Fruit fly (Drosophila melanogaster): Measurements from ENCODE around the gene msl-1.

msl-1 gene

DNA sequence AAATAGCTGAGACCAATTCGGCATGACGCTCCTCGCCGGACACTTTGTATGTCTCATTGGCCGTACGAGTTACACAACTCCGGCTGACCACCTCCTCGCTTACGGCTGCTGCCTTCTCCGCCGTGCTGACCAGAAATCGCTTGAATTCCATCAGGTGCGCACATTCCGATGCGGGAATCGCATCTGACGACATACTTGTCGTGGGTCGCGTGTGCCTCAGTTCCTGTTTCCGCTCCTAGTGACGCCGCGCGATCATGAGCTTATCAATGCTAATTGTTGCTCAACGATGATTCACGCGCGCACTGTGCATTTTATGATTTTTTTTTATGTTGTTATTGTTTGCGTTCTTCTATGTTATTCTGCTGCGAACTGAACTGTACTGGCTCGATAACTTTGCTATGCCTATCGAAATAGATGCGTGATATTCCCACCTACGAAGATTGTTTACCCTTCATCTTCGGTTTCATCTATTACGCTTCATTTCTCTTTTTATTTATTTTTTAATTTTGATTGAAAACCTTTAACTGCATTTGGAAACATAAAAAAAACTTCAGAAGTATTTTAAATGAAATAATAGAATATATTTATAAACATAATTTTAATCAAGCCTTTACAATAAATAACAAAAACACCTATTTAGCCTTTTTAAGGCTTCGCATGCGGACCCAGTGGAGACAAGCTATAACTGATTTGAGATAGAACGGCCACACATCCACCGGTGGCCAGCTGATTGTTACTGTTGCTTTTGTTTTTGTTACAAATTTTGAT is 14.3 kb upstream of the msl-1 start, which contains the start of the genes CG10376 and CG10343 (continued):
- peak; percentile 89 for TF ChIP-seq OdsH (GFP tag; optimal IDR thresholded peaks at IDR 0.05)
- peak; percentile 78 for TF ChIP-seq esn (GFP tag; optimal IDR thresholded peaks at IDR 0.05)
- TF ChIP-seq eg (GFP tag; IDR thresholded peaks at IDR 0.05) = peak; percentile 82
- peak; percentile 93 for TF ChIP-seq CG32006 (GFP tag; optimal IDR thresholded peaks at IDR 0.05)
- TF ChIP-seq svp (GFP tag) = peak; percentile 81
- TF ChIP-seq fkh (GFP tag; optimal IDR thresholded peaks at IDR 0.05) = peak; percentile 91
- peak; percentile 40 for TF ChIP-seq CG11762 (GFP tag; optimal IDR thresholded peaks at IDR 0.05; ENCODE audit: insufficient read depth)
- no peak for TF ChIP-seq CG16779 (tag; optimal IDR thresholded peaks at IDR 0.05)
- peak; percentile 84 for TF ChIP-seq CG34406 (GFP tag; optimal IDR thresholded peaks at IDR 0.05)
- no peak for TF ChIP-seq Smox (GFP tag; optimal IDR thresholded peaks at IDR 0.05)
- TF ChIP-seq CG11294 (GFP tag; IDR thresholded peaks at IDR 0.05) = peak; percentile 84
- no peak for TF ChIP-seq Eip93F (GFP tag; optimal IDR thresholded peaks at IDR 0.05)
- no peak for TF ChIP-seq Hr38 (GFP tag; optimal IDR thresholded peaks at IDR 0.05)
- peak; percentile 59 for TF ChIP-seq CG8319 (GFP tag; optimal IDR thresholded peaks at IDR 0.05)
- peak; percentile 55 for TF ChIP-seq CG7368 (GFP tag; optimal IDR thresholded peaks at IDR 0.05)
- TF ChIP-seq CG10631 (GFP tag; optimal IDR thresholded peaks at IDR 0.05) = peak; percentile 93

DNA sequence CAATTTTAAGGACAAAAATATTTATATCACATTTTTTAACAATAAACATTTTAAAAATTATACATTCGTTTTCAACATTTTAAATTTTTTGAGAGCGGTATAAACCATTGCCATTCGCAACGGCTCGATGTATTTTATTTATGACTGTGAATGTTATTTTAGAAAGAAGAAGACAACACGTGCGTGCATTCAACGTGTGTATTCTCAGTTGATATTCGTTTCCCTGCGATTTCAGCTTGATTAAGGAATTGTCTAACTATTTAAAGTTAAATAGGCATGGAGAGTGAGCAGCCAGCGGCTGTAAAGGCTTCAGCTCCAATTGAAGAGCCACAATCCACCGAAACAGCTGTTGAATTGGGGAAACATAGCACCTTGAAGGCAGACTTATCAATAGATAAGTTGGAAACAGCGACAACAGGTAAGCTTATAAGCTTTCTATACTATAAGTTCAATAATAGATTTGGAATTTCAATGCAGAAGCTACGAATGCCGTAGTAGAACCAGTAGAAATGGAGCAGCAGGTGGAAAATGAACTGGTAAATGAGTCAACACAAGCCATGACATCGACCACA is 10.0 kb upstream of the msl-1 start, which contains the start of gene CG10341:
Gene CG10341 (plus strand): TSS at position 156 of the 572 bp plus-strand sequence.
- TF ChIP-seq Eip78C (GFP tag) = peak; percentile 63
- TF ChIP-seq Met (GFP tag; optimal IDR thresholded peaks at IDR 0.05) = no peak

DNA sequence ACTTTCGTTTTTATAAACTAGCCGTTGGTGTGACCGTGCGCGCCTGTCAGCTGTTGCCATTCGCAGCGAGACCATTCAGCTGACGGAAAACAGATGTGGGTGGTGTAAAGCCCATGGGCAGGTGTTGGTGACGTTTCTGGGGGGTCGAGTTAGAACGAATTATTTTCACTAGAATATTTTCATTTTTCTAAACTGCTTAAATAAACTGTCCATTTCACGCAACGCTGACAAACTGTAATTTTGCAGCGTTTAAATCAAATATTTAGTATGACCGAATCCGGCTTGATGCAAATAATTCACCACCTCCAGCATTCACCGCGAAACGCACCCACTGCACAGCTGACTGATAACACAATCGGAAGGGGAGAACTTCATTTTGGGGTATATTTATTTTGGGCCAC is 6.8 kb upstream of the msl-1 start, which contains the start of the genes CG10383 and CG10338:
Gene CG10383 (minus strand): TSS at position 199 of the 401 bp plus-strand sequence.
Gene CG10338 (plus strand): TSS at position 261 of the 401 bp plus-strand sequence.
- TF ChIP-seq CG10669 (GFP tag; optimal IDR thresholded peaks at IDR 0.05) (peak; percentile 64), Sox15 (GFP tag; optimal IDR thresholded peaks at IDR 0.05) (peak; percentile 84), eg (GFP tag; IDR thresholded peaks at IDR 0.05) (peak; percentile 94), Ets96B (tag; optimal IDR thresholded peaks at IDR 0.05) (peak; percentile 63), ss (GFP tag; optimal IDR thresholded peaks at IDR 0.05) (peak; percentile 30 to 33), Eip75B (GFP tag; optimal IDR thresholded peaks at IDR 0.05) (peak; percentile 86), Met (GFP tag; optimal IDR thresholded peaks at IDR 0.05) (peak; percentile 90), pdm3 (GFP tag; optimal IDR thresholded peaks at IDR 0.05) (no peak), CG15336 (GFP tag; IDR thresholded peaks at IDR 0.05) (peak; percentile 84), CG10631 (GFP tag; optimal IDR thresholded peaks at IDR 0.05) (peak; percentile 84), salr (GFP tag; optimal IDR thresholded peaks at IDR 0.05) (peak; percentile 57 to 64), CG6163 (GFP tag; IDR thresholded peaks at IDR 0.05) (peak; percentile 95), CG11294 (GFP tag; IDR thresholded peaks at IDR 0.05) (peak; percentile 87), CG1621 (tag; optimal IDR thresholded peaks at IDR 0.05) (peak; percentile 61), acj6 (GFP tag; optimal IDR thresholded peaks at IDR 0.05) (peak; percentile 89), CG31627 (GFP tag; optimal IDR thresholded peaks at IDR 0.05) (peak; percentile 93), OdsH (GFP tag; optimal IDR thresholded peaks at IDR 0.05) (peak; percentile 89), Lpt (GFP tag; optimal IDR thresholded peaks at IDR 0.05) (peak; percentile 82), CG7368 (GFP tag; optimal IDR thresholded peaks at IDR 0.05) (peak; percentile 86), Sox102F (GFP tag; optimal IDR thresholded peaks at IDR 0.05) (peak; percentile 85), esn (GFP tag; optimal IDR thresholded peaks at IDR 0.05) (peak; percentile 88), spab (GFP tag; optimal IDR thresholded peaks at IDR 0.05) (peak; percentile 41), CG8319 (GFP tag; optimal IDR thresholded peaks at IDR 0.05) (peak; percentile 88), fd59A (GFP tag; optimal IDR thresholded peaks at IDR 0.05) (peak; percentile 22), CG34406 (GFP tag; optimal IDR thresholded peaks at IDR 0.05) (peak; percentile 81), Eip78C (GFP tag) (peak; percentile 96), fkh (GFP tag; optimal IDR thresholded peaks at IDR 0.05) (peak; percentile 31), lz (GFP tag; optimal IDR thresholded peaks at IDR 0.05) (peak; percentile 89), CG11902 (GFP tag; optimal IDR thresholded peaks at IDR 0.05) (peak; percentile 87), CG11762 (GFP tag; optimal IDR thresholded peaks at IDR 0.05; ENCODE audit: insufficient read depth) (peak; percentile 51), Gug (GFP tag; IDR thresholded peaks at IDR 0.05) (peak; percentile 86), CG6276 (GFP tag; optimal IDR thresholded peaks at IDR 0.05) (no peak), cyc (GFP tag; optimal IDR thresholded peaks at IDR 0.05) (peak; percentile 93), CG8119 (GFP tag; IDR thresholded peaks at IDR 0.05) (peak; percentile 69; the same call in 2 of the 3 replicates), dac (GFP tag; optimal IDR thresholded peaks at IDR 0.05) (peak; percentile 85), achi (GFP tag; optimal IDR thresholded peaks at IDR 0.05) (peak; percentile 89), Hr4 (GFP tag; optimal IDR thresholded peaks at IDR 0.05) (peak; percentile 86), CG16779 (tag; optimal IDR thresholded peaks at IDR 0.05) (peak; percentile 47)

All from whole organism, prepupa.